Fruit fly (Drosophila melanogaster): ENCODE measurements around the gene spz5.

dm6 chr3L:2861949-2862569 is 29.9 kb downstream of the spz5 start:
- no peak for TF ChIP-seq Myc (optimal IDR thresholded peaks at IDR 0.05)
- TF ChIP-seq Sin3A (optimal IDR thresholded peaks at IDR 0.05): no peak
- no peak for TF ChIP-seq psq (optimal IDR thresholded peaks at IDR 0.05)
- TF ChIP-seq ttk (optimal IDR thresholded peaks at IDR 0.05): no peak
- TF ChIP-seq h (optimal IDR thresholded peaks at IDR 0.05): no peak
